Worm (Caenorhabditis elegans): Measurements from ENCODE around the gene rab-6.1.
A peak's percentile ranks its signal among the peaks of the same experiment; 100 is the strongest.

ce11 chrIII:8974835-8975234 lies 30.9 kb downstream of the rab-6.1 start:
- no peak for TF ChIP-seq aly-2 (tag; optimal IDR thresholded peaks at IDR 0.05)
- peak; percentile 47 for TF ChIP-seq nhr-43 (tag; optimal IDR thresholded peaks at IDR 0.05; ENCODE audit: poor library complexity, severe bottlenecking)
- no peak for TF ChIP-seq pqm-1 (tag; optimal IDR thresholded peaks at IDR 0.05)

Data from whole organism, L3 larva.